Fruit fly (Drosophila melanogaster) whole organism, embryonic: Measurements from ENCODE around the gene TFAM.
A peak's percentile ranks its signal among the peaks of the same experiment; 100 is the strongest.

Experiments used
- Bdp1 ChIP-seq: fragments of 200-800 bp; sonication (Bioruptor generic); optimal IDR thresholded peaks from 3 replicates; lab custom pipeline; 2016; ENCODE audit warnings: missing biosample characterization, missing genetic modification characterization
- CG10147 ChIP-seq: fragments of 200-800 bp; sonication (Bioruptor generic); optimal IDR thresholded peaks from 2 replicates; lab custom pipeline; 2019; ENCODE audit warnings: missing biosample characterization, mild to moderate bottlenecking, missing genetic modification characterization, moderate library complexity
- CG10654 ChIP-seq: fragments of 200-800 bp; sonication (Bioruptor generic); optimal IDR thresholded peaks from 2 replicates; lab custom pipeline; 2016; ENCODE audit warnings: missing biosample characterization, missing genetic modification characterization
- CG11085 ChIP-seq: fragments of 200-800 bp; sonication (Bioruptor generic); IDR thresholded peaks from 2 replicates; pipeline ENCODE4 v1.3.6; 2022; ENCODE audit warnings: missing biosample characterization, missing genetic modification characterization
- CG1233 ChIP-seq: fragments of 200-800 bp; sonication (Bioruptor generic); optimal IDR thresholded peaks from 4 replicates; lab custom pipeline; 2018; ENCODE audit warnings: missing biosample characterization, mild to moderate bottlenecking, missing genetic modification characterization
- CG12744 ChIP-seq: fragments of 200-800 bp; sonication (Bioruptor generic); optimal IDR thresholded peaks from 2 replicates; lab custom pipeline; 2016; ENCODE audit warnings: missing biosample characterization, missing genetic modification characterization
- CG15696 ChIP-seq: fragments of 200-800 bp; sonication (Bioruptor generic); optimal IDR thresholded peaks from 2 replicates; lab custom pipeline; 2019; ENCODE audit warnings: missing biosample characterization, mild to moderate bottlenecking, missing genetic modification characterization, moderate library complexity
- CG17802 ChIP-seq: fragments of 200-800 bp; sonication (Bioruptor generic); optimal IDR thresholded peaks from 2 replicates; lab custom pipeline; 2018; ENCODE audit warnings: missing biosample characterization, mild to moderate bottlenecking, missing genetic modification characterization, moderate library complexity
- CG18764 ChIP-seq: fragments of 200-800 bp; sonication (Bioruptor generic); optimal IDR thresholded peaks from 3 replicates; lab custom pipeline; 2016; ENCODE audit warnings: missing biosample characterization, missing genetic modification characterization
- CG33213 ChIP-seq: fragments of 200-800 bp; sonication (Bioruptor generic); optimal IDR thresholded peaks from 3 replicates; lab custom pipeline; 2016; ENCODE audit warnings: missing biosample characterization, missing genetic modification characterization
- CG4328 ChIP-seq: fragments of 200-800 bp; sonication (Bioruptor generic); optimal IDR thresholded peaks from 3 replicates; lab custom pipeline; 2017; ENCODE audit warnings: missing biosample characterization, missing genetic modification reagents, missing genetic modification characterization
- CG4360 ChIP-seq: fragments of 200-800 bp; sonication (Bioruptor generic); IDR thresholded peaks from 2 replicates; pipeline ENCODE4 v1.3.6; 2022; ENCODE audit warnings: missing biosample characterization, missing genetic modification characterization
- CG6765 ChIP-seq: fragments of 200-800 bp; sonication (Bioruptor generic); optimal IDR thresholded peaks from 3 replicates; lab custom pipeline; 2017; ENCODE audit warnings: missing biosample characterization, mild to moderate bottlenecking, missing genetic modification characterization
- CG6854 ChIP-seq: fragments of 200-800 bp; sonication (Bioruptor generic); optimal IDR thresholded peaks from 3 replicates; lab custom pipeline; 2017; ENCODE audit warnings: missing biosample characterization, mild to moderate bottlenecking, missing genetic modification characterization
- CG7271 ChIP-seq: fragments of 200-800 bp; sonication (Bioruptor generic); optimal IDR thresholded peaks from 2 replicates; lab custom pipeline; 2018; ENCODE audit warnings: missing biosample characterization, mild to moderate bottlenecking, missing genetic modification characterization, moderate library complexity
- CG7745 ChIP-seq: fragments of 200-800 bp; sonication (Bioruptor generic); optimal IDR thresholded peaks from 2 replicates; lab custom pipeline; 2018; ENCODE audit warnings: missing biosample characterization, mild to moderate bottlenecking, missing genetic modification characterization, moderate library complexity
- CTCF ChIP-seq: fragments of 200-800 bp; sonication (Bioruptor generic); optimal IDR thresholded peaks from 2 replicates; lab custom pipeline; 2017; ENCODE audit warnings: missing biosample characterization, mild to moderate bottlenecking, missing genetic modification characterization, moderate library complexity
- Camta ChIP-seq: fragments of 200-800 bp; sonication (Bioruptor generic); optimal IDR thresholded peaks from 2 replicates; lab custom pipeline; 2016; ENCODE audit warnings: missing biosample characterization, missing genetic modification characterization
- Dfd ChIP-seq, 2 experiments: fragments of >200 bp; optimal IDR thresholded peaks; 2 replicates each; lab custom pipeline; 2017; ENCODE audit warnings: missing biosample characterization in 2 of 2, missing genetic modification characterization in 2 of 2
- Dip2 ChIP-seq: fragments of 200-800 bp; sonication (Bioruptor generic); IDR thresholded peaks from 2 replicates; pipeline ENCODE4 v1.3.6; 2022; ENCODE audit warnings: missing biosample characterization, missing genetic modification characterization
- Doc3 ChIP-seq: fragments of 200-800 bp; sonication (Bioruptor generic); IDR thresholded peaks from 3 replicates; pipeline ENCODE4 v1.3.6; 2022; ENCODE audit warnings: missing biosample characterization, missing genetic modification characterization; ENCODE audit not compliant: partially characterized antibody
- Elba2 ChIP-seq: fragments of 200-800 bp; sonication (Bioruptor generic); optimal IDR thresholded peaks from 3 replicates; lab custom pipeline; 2016; ENCODE audit warnings: missing biosample characterization, missing genetic modification characterization
- Ets97D ChIP-seq: fragments of 200-800 bp; sonication (Bioruptor generic); optimal IDR thresholded peaks from 3 replicates; lab custom pipeline; 2016; ENCODE audit warnings: missing biosample characterization, missing genetic modification characterization
- Fer3 ChIP-seq: fragments of 200-800 bp; sonication (Bioruptor generic); optimal IDR thresholded peaks from 2 replicates; lab custom pipeline; 2018; ENCODE audit warnings: missing biosample characterization, mild to moderate bottlenecking, missing genetic modification characterization, moderate library complexity
- H2.0 ChIP-seq: fragments of 200-800 bp; sonication (Bioruptor generic); IDR thresholded peaks from 2 replicates; pipeline ENCODE4 v1.3.6; 2022; ENCODE audit warnings: missing biosample characterization, missing genetic modification characterization
- Lhr ChIP-seq: fragments of 200-800 bp; sonication (Bioruptor generic); optimal IDR thresholded peaks from 3 replicates; lab custom pipeline; 2017; ENCODE audit warnings: mild to moderate bottlenecking, missing biosample characterization, missing genetic modification reagents, missing genetic modification characterization
- NK7.1 ChIP-seq: fragments of 200-800 bp; sonication (Bioruptor generic); optimal IDR thresholded peaks from 3 replicates; lab custom pipeline; 2016; ENCODE audit warnings: missing biosample characterization, missing genetic modification characterization
- Oaz ChIP-seq: fragments of 200-800 bp; sonication (Bioruptor generic); IDR thresholded peaks from 2 replicates; pipeline ENCODE4 v1.3.6; 2022; ENCODE audit warnings: missing biosample characterization, missing genetic modification characterization
- Optix ChIP-seq: fragments of 200-800 bp; sonication (Bioruptor generic); IDR thresholded peaks from 3 replicates; pipeline ENCODE4 v1.3.6; 2022; ENCODE audit warnings: missing biosample characterization, missing genetic modification characterization
- Pdp1 ChIP-seq, 2 experiments: fragments of 200-800 bp; sonication (Bioruptor generic); optimal IDR thresholded peaks; 3 replicates each; lab custom pipeline; 2016; ENCODE audit warnings: missing biosample characterization in 2 of 2, missing genetic modification characterization in 2 of 2, mild to moderate bottlenecking in 1 of 2, moderate library complexity in 1 of 2
- Tbp ChIP-seq: fragments of >200 bp; optimal IDR thresholded peaks from 2 replicates; lab custom pipeline; 2018; ENCODE audit warnings: missing biosample characterization, missing genetic modification characterization
- Vsx1 ChIP-seq: fragments of 200-800 bp; sonication (Bioruptor generic); optimal IDR thresholded peaks from 2 replicates; lab custom pipeline; 2017; ENCODE audit warnings: missing biosample characterization, mild to moderate bottlenecking, missing genetic modification characterization, missing genetic modification reagents
- az2 ChIP-seq: fragments of 200-800 bp; sonication (Bioruptor generic); optimal IDR thresholded peaks from 3 replicates; lab custom pipeline; 2016; ENCODE audit warnings: missing biosample characterization, missing genetic modification characterization
- br ChIP-seq: fragments of >200 bp; optimal IDR thresholded peaks from 2 replicates; lab custom pipeline; 2017
- chm ChIP-seq: fragments of 200-800 bp; sonication (Bioruptor generic); IDR thresholded peaks from 2 replicates; pipeline ENCODE4 v1.3.6; 2022; ENCODE audit warnings: missing biosample characterization, missing genetic modification characterization
- danr ChIP-seq: fragments of 200-800 bp; sonication (Bioruptor generic); IDR thresholded peaks from 2 replicates; pipeline ENCODE4 v1.3.6; 2022; ENCODE audit warnings: missing biosample characterization, missing genetic modification characterization
- fd96Cb ChIP-seq: fragments of 200-800 bp; sonication (Bioruptor generic); optimal IDR thresholded peaks from 2 replicates; lab custom pipeline; 2018; ENCODE audit warnings: missing biosample characterization, mild to moderate bottlenecking, missing genetic modification characterization, moderate library complexity
- gsb ChIP-seq: fragments of 200-800 bp; sonication (Bioruptor generic); IDR thresholded peaks from 2 replicates; pipeline ENCODE4 v1.3.6; 2022; ENCODE audit warnings: missing biosample characterization, missing genetic modification characterization
- gsb-n ChIP-seq: fragments of 200-800 bp; sonication (Bioruptor generic); optimal IDR thresholded peaks from 3 replicates; lab custom pipeline; 2018; ENCODE audit warnings: missing biosample characterization, mild to moderate bottlenecking, missing genetic modification characterization
- h ChIP-seq: fragments of >200 bp; optimal IDR thresholded peaks from 2 replicates; lab custom pipeline; 2017
- jigr1 ChIP-seq: fragments of 200-800 bp; sonication (Bioruptor generic); IDR thresholded peaks from 3 replicates; pipeline ENCODE4 v1.3.6; 2022; ENCODE audit warnings: missing biosample characterization, missing genetic modification characterization
- kah ChIP-seq: fragments of 200-800 bp; sonication (Bioruptor generic); optimal IDR thresholded peaks from 2 replicates; lab custom pipeline; 2018; ENCODE audit warnings: missing biosample characterization, mild to moderate bottlenecking, missing genetic modification characterization
- klu ChIP-seq: fragments of 200-800 bp; sonication (Bioruptor generic); IDR thresholded peaks from 2 replicates; pipeline ENCODE4 v1.3.6; 2022; ENCODE audit warnings: missing biosample characterization, missing genetic modification characterization
- org-1 ChIP-seq: fragments of 200-800 bp; sonication (Bioruptor generic); optimal IDR thresholded peaks from 2 replicates; lab custom pipeline; 2017; ENCODE audit warnings: missing biosample characterization, missing genetic modification characterization
- otp ChIP-seq: fragments of 200-800 bp; sonication (Bioruptor generic); IDR thresholded peaks from 3 replicates; pipeline ENCODE4, ENCODE4 v1.3.6; 2022; ENCODE audit warnings: missing biosample characterization, missing genetic modification characterization
- phol ChIP-seq: fragments of 200-800 bp; sonication (Bioruptor generic); optimal IDR thresholded peaks from 3 replicates; lab custom pipeline; 2018; ENCODE audit warnings: missing biosample characterization, mild to moderate bottlenecking, missing genetic modification characterization, moderate library complexity
- pros ChIP-seq: fragments of 200-800 bp; sonication (Bioruptor generic); optimal IDR thresholded peaks from 3 replicates; lab custom pipeline; 2019; ENCODE audit warnings: missing biosample characterization, mild to moderate bottlenecking, missing genetic modification characterization, moderate library complexity
- ro ChIP-seq: fragments of 200-800 bp; sonication (Bioruptor generic); IDR thresholded peaks from 2 replicates; pipeline ENCODE4 v1.3.6; 2022; ENCODE audit warnings: missing biosample characterization, missing genetic modification characterization
- sens ChIP-seq: fragments of 200-800 bp; sonication (Bioruptor generic); peaks from one replicate; lab custom pipeline; 2016; ENCODE audit warnings: missing biosample characterization, missing genetic modification characterization
- sens-2 ChIP-seq: fragments of 200-800 bp; sonication (Bioruptor generic); IDR thresholded peaks from 2 replicates; pipeline ENCODE4 v1.3.6; 2022; ENCODE audit warnings: missing biosample characterization, missing genetic modification characterization
- ttk ChIP-seq: fragments of 200-800 bp; sonication (Bioruptor generic); IDR thresholded peaks from 2 replicates; pipeline ENCODE4 v2.1.2; 2022; ENCODE audit warnings: missing biosample characterization, missing genetic modification characterization
- twi ChIP-seq: fragments of 200-800 bp; optimal IDR thresholded peaks from 2 replicates; lab custom pipeline; 2019; ENCODE audit warnings: missing biosample characterization, mild to moderate bottlenecking, missing genetic modification characterization, moderate library complexity
- tx ChIP-seq: fragments of 200-800 bp; sonication (Bioruptor generic); optimal IDR thresholded peaks from 2 replicates; lab custom pipeline; 2016; ENCODE audit warnings: missing biosample characterization, missing genetic modification characterization
- vvl ChIP-seq: fragments of 200-800 bp; sonication (Bioruptor generic); IDR thresholded peaks from 2 replicates; pipeline ENCODE4 v1.3.6; 2022; ENCODE audit warnings: missing biosample characterization, missing genetic modification characterization
- wdn ChIP-seq: fragments of 200-800 bp; sonication (Bioruptor generic); IDR thresholded peaks from 2 replicates; pipeline ENCODE4 v1.3.6; 2022; ENCODE audit warnings: missing biosample characterization, missing genetic modification characterization

Gene TFAM

dm6 chr3R:20588480-20588785 lies 11.6 kb upstream of the TFAM start, which contains the start of gene Srp72 (continued):
- TF ChIP-seq Oaz (no peak), Fer3 (tag; lab: Kevin White, UChicago) (peak; percentile 57), CG11085 (GFP tag; lab: Robert Waterston, UW) (no peak), sens (GFP tag; lab: Kevin White, UChicago) (peak; percentile 82), CG7745 (tag; lab: Kevin White, UChicago) (peak; percentile 91), CG6854 (no peak), kah (GFP tag; lab: Kevin White, UChicago) (no peak), Ets97D (no peak), danr (GFP tag; lab: Robert Waterston, UW) (no peak), gsb (GFP tag; lab: Robert Waterston, UW) (no peak), CG18764 (peak; percentile 53), otp (GFP tag; lab: Robert Waterston, UW) (no peak; the same call in 2 of the 3 replicates), CG1233 (GFP tag; lab: Kevin White, UChicago) (peak; percentile 26), twi (peak; percentile 28), br (lab: Kevin White, UChicago) (no peak), jigr1 (peak; percentile 52; the same call in 1 of the 3 replicates), klu (no peak), Camta (GFP tag; lab: Kevin White, UChicago) (no peak), CG10147 (GFP tag; lab: Kevin White, UChicago) (peak; percentile 45), sens-2 (GFP tag; lab: Robert Waterston, UW) (0 out of 2 replicates have a peak, but pooled peaks have one; percentile 9), gsb-n (tag; lab: Kevin White, UChicago) (peak; percentile 51), ro (no peak), CG10654 (GFP tag; lab: Kevin White, UChicago) (peak; percentile 51), CG4360 (GFP tag; lab: Robert Waterston, UW) (no peak), Tbp (GFP tag; lab: Kevin White, UChicago) (no peak), NK7.1 (GFP tag; lab: Kevin White, UChicago) (no peak), CG7271 (tag; lab: Kevin White, UChicago) (no peak), Lhr (GFP tag; lab: Kevin White, UChicago) (peak; percentile 26), Dfd (GFP tag; optimal IDR thresholded peaks at IDR 0.05; lab: Kevin White, UChicago) (no peak), h (lab: Kevin White, UChicago) (no peak), Optix (GFP tag; lab: Robert Waterston, UW) (no peak), Vsx1 (GFP tag; lab: Kevin White, UChicago) (no peak), az2 (GFP tag; lab: Kevin White, UChicago) (peak; percentile 36), chm (GFP tag; lab: Robert Waterston, UW) (peak; percentile 23; the same call in 1 of the 2 replicates), Doc3 (GFP tag; lab: Robert Waterston, UW) (no peak), wdn (GFP tag; lab: Robert Waterston, UW) (no peak), org-1 (GFP tag; lab: Kevin White, UChicago) (no peak), ttk (no peak), vvl (GFP tag; lab: Robert Waterston, UW) (peak; percentile 54), H2.0 (GFP tag; lab: Robert Waterston, UW) (no peak), CTCF (GFP tag; lab: Kevin White, UChicago) (no peak), CG6765 (GFP tag; lab: Kevin White, UChicago) (no peak), tx (GFP tag; lab: Kevin White, UChicago) (no peak), Elba2 (no peak), Pdp1 (GFP tag; optimal IDR thresholded peaks at IDR 0.05; lab: Kevin White, UChicago) (peak in 1 of 2 experiments; percentile 2), CG15696 (tag; lab: Kevin White, UChicago) (peak; percentile 30), Dip2 (GFP tag; lab: Robert Waterston, UW) (no peak), phol (tag; lab: Kevin White, UChicago) (peak; percentile 85), CG33213 (GFP tag; lab: Kevin White, UChicago) (peak; percentile 18), pros (no peak), CG4328 (GFP tag; lab: Kevin White, UChicago) (peak; percentile 29), CG12744 (GFP tag; lab: Kevin White, UChicago) (no peak), Bdp1 (no peak), fd96Cb (tag; lab: Kevin White, UChicago) (peak; percentile 52), CG17802 (peak; percentile 39)
